Fruit fly (Drosophila melanogaster) whole organism, adult: ENCODE data around the gene Gpdh3.

Experiments used
- CG11617 ChIP-seq: fragments of 200-800 bp; sonication (Bioruptor generic); optimal IDR thresholded peaks from 2 replicates; lab custom pipeline; 2017; ENCODE audit warnings: mild to moderate bottlenecking, missing biosample characterization, missing genetic modification reagents, missing genetic modification characterization
- CG12768 ChIP-seq: fragments of 200-800 bp; sonication (Bioruptor generic); optimal IDR thresholded peaks from 2 replicates; lab custom pipeline; 2017; ENCODE audit warnings: missing biosample characterization, missing genetic modification characterization, mild to moderate bottlenecking, moderate library complexity, missing genetic modification reagents
- CG14711 ChIP-seq: fragments of 200-800 bp; sonication (Bioruptor generic); optimal IDR thresholded peaks from 2 replicates; lab custom pipeline; 2018; ENCODE audit warnings: missing biosample characterization, mild to moderate bottlenecking, missing genetic modification characterization, moderate library complexity
- CG1620 ChIP-seq: fragments of 200-800 bp; sonication (Bioruptor generic); optimal IDR thresholded peaks from 2 replicates; lab custom pipeline; 2016; ENCODE audit warnings: missing biosample characterization, missing genetic modification characterization
- CG33017 ChIP-seq: fragments of 200-800 bp; sonication (Bioruptor generic); optimal IDR thresholded peaks from 2 replicates; lab custom pipeline; 2018; ENCODE audit warnings: missing biosample characterization, mild to moderate bottlenecking, missing genetic modification characterization, moderate library complexity
- CG5204 ChIP-seq: fragments of 200-800 bp; sonication (Bioruptor generic); optimal IDR thresholded peaks from 2 replicates; lab custom pipeline; 2016; ENCODE audit warnings: missing biosample characterization, missing genetic modification characterization
- CG7045 ChIP-seq: fragments of 200-800 bp; sonication (Bioruptor generic); optimal IDR thresholded peaks from 2 replicates; lab custom pipeline; 2017; ENCODE audit warnings: missing biosample characterization, mild to moderate bottlenecking, missing genetic modification characterization
- CG7101 ChIP-seq: fragments of 200-800 bp; sonication (Bioruptor generic); optimal IDR thresholded peaks from 2 replicates; lab custom pipeline; 2018; ENCODE audit warnings: missing biosample characterization, mild to moderate bottlenecking, missing genetic modification characterization, moderate library complexity
- Clk ChIP-seq: fragments of 200-800 bp; sonication (Bioruptor generic); optimal IDR thresholded peaks from 2 replicates; lab custom pipeline; 2017; ENCODE audit warnings: missing biosample characterization, missing genetic modification characterization
- Crg-1 ChIP-seq: fragments of 200-800 bp; sonication (Bioruptor generic); optimal IDR thresholded peaks from 2 replicates; lab custom pipeline; 2016; ENCODE audit warnings: missing biosample characterization, missing genetic modification characterization
- Hr96 ChIP-seq: fragments of 200-800 bp; sonication (Bioruptor generic); optimal IDR thresholded peaks from 2 replicates; lab custom pipeline; 2016; ENCODE audit warnings: missing biosample characterization, missing genetic modification characterization
- Mnt ChIP-seq: fragments of 200-800 bp; sonication (Bioruptor generic); optimal IDR thresholded peaks from 2 replicates; lab custom pipeline; 2016; ENCODE audit warnings: missing biosample characterization, mild to moderate bottlenecking, missing genetic modification characterization
- bab1 ChIP-seq: fragments of 200-800 bp; sonication (Bioruptor generic); optimal IDR thresholded peaks from 3 replicates; lab custom pipeline; 2019; ENCODE audit warnings: missing biosample characterization, mild to moderate bottlenecking, missing genetic modification characterization, moderate library complexity
- cic ChIP-seq: fragments of 200-800 bp; sonication (Bioruptor generic); optimal IDR thresholded peaks from 2 replicates; lab custom pipeline; 2017; ENCODE audit warnings: missing biosample characterization, mild to moderate bottlenecking, missing genetic modification characterization, moderate library complexity
- cnc ChIP-seq, 2 experiments: fragments of >200 bp; optimal IDR thresholded peaks; 2 replicates each; lab custom pipeline; 2017
- kay ChIP-seq: fragments of 200-800 bp; sonication (Bioruptor generic); peaks from one replicate; lab custom pipeline; 2016; ENCODE audit warnings: missing biosample characterization, missing genetic modification characterization, borderline replicate concordance
- ovo ChIP-seq: fragments of 200-800 bp; sonication (Bioruptor generic); optimal IDR thresholded peaks from 2 replicates; lab custom pipeline; 2016; ENCODE audit warnings: missing biosample characterization, missing genetic modification characterization
- pad ChIP-seq: fragments of 200-800 bp; sonication (Bioruptor generic); optimal IDR thresholded peaks from 3 replicates; lab custom pipeline; 2017; ENCODE audit warnings: missing biosample characterization, missing genetic modification characterization, mild to moderate bottlenecking, moderate library complexity, missing genetic modification reagents
- tj ChIP-seq: fragments of 200-800 bp; sonication (Bioruptor generic); optimal IDR thresholded peaks from 3 replicates; lab custom pipeline; 2017; ENCODE audit warnings: missing biosample characterization, mild to moderate bottlenecking, missing genetic modification characterization, moderate library complexity
- toe ChIP-seq: fragments of 200-800 bp; sonication (Bioruptor generic); optimal IDR thresholded peaks from 2 replicates; lab custom pipeline; 2016; ENCODE audit warnings: missing biosample characterization, missing genetic modification characterization

Gene Gpdh3

DNA sequence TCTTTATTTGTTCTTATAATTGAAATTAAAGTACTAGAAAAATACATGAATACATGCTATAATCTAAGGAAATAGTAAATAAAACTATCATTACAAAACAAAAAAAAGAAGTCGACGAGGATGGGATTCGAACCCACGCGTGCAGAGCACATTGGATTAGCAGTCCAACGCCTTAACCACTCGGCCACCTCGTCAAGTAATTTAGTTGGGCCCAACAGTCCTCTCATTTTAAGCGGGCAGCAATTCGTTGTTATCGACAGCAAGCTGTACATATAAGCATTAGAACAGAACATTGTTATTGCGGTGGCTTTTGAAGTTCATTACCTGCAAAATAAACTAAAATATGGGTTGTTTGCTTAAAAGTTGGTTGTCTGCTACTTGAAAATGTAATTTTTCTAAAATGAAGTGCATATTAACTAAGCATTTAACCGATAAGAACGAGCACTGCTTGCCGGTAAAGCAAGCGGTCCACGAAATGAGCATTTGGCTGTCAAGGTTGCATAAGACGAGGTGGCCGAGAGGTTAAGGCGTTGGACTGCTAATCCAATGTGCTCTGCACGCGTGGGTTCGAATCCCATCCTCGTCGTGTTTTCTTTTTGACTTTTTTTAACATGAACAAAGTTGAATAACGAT is 15.3 kb downstream of the Gpdh3 start:
- TF ChIP-seq bab1 = peak; percentile 15
- TF ChIP-seq CG12768 (GFP tag; lab: Kevin White, UChicago) = no peak
- no peak for TF ChIP-seq CG5204 (GFP tag; lab: Kevin White, UChicago)
- no peak for TF ChIP-seq Hr96 (GFP tag; lab: Kevin White, UChicago)
- TF ChIP-seq pad (GFP tag; lab: Kevin White, UChicago) = no peak

DNA sequence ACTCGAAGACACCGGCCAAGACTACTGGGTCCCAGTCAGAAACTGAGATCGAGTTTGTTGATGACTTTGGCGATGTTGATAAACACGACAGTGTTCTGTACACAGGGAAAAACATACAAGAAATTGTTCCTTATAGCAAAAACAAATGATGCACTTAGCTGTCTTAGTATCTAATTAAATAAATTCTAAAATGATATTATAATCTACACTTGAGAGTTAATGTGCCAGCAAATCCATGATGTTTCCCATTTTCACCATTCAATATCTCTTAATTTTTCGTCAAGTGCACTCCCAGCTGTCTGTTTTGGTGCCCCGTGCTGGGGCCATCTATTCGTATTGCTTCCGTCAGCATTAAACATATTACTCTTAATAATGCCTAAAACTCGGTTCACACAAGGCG is 18.4 kb downstream of the Gpdh3 start:
- no peak for TF ChIP-seq CG14711 (tag; lab: Kevin White, UChicago)
- no peak for TF ChIP-seq cic
- no peak for TF ChIP-seq tj (GFP tag; lab: Kevin White, UChicago)
- no peak for TF ChIP-seq Mnt (GFP tag; lab: Kevin White, UChicago)
- no peak for TF ChIP-seq Hr96 (GFP tag; lab: Kevin White, UChicago)
- no peak for TF ChIP-seq kay (GFP tag; lab: Kevin White, UChicago)
- no peak for TF ChIP-seq Crg-1 (GFP tag; lab: Kevin White, UChicago)
- TF ChIP-seq CG12768 (GFP tag; lab: Kevin White, UChicago) = no peak
- no peak for TF ChIP-seq CG7101 (tag; lab: Kevin White, UChicago)
- TF ChIP-seq cnc (optimal IDR thresholded peaks at IDR 0.05; lab: Kevin White, UChicago) = no peak
- TF ChIP-seq ovo (GFP tag; lab: Kevin White, UChicago) = no peak
- no peak for TF ChIP-seq CG1620 (GFP tag; lab: Kevin White, UChicago)
- TF ChIP-seq bab1 = no peak
- TF ChIP-seq CG33017 (tag; lab: Kevin White, UChicago) = no peak
- no peak for TF ChIP-seq CG7045 (GFP tag; lab: Kevin White, UChicago)
- TF ChIP-seq CG11617 (GFP tag; lab: Kevin White, UChicago) = no peak
- TF ChIP-seq pad (GFP tag; lab: Kevin White, UChicago) = no peak
- TF ChIP-seq CG5204 (GFP tag; lab: Kevin White, UChicago) = no peak
- no peak for TF ChIP-seq toe (GFP tag; lab: Kevin White, UChicago)
- no peak for TF ChIP-seq Clk (GFP tag; lab: Kevin White, UChicago)

DNA sequence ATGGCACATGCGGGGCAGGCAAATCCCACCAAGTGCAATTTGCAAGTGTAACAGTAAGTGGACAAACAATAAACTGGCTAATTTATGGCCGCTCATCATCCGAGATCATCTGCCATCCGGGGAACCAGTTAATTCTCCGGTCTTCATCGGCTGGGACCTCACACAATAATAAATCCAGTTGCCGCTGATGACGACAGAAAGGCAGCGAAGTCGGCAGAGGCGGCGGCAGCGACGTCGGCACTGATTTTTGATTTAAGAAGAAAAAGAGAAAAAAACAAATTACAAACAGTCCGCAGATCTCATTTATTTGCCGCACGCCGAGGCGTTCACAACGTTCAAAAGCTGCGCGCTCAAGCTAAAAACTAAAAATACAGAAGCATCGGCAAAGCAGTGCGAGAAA is 20.5 kb downstream of the Gpdh3 start, which contains the start of gene CG13856:
Gene CG13856, plus strand, starts transcription at position 301 of the 400 bp plus-strand sequence.
- no peak for TF ChIP-seq pad (GFP tag; lab: Kevin White, UChicago)
- no peak for TF ChIP-seq CG7101 (tag; lab: Kevin White, UChicago)
- TF ChIP-seq tj (GFP tag; lab: Kevin White, UChicago) = no peak
- no peak for TF ChIP-seq bab1
- no peak for TF ChIP-seq CG5204 (GFP tag; lab: Kevin White, UChicago)
- TF ChIP-seq CG33017 (tag; lab: Kevin White, UChicago) = no peak

DNA sequence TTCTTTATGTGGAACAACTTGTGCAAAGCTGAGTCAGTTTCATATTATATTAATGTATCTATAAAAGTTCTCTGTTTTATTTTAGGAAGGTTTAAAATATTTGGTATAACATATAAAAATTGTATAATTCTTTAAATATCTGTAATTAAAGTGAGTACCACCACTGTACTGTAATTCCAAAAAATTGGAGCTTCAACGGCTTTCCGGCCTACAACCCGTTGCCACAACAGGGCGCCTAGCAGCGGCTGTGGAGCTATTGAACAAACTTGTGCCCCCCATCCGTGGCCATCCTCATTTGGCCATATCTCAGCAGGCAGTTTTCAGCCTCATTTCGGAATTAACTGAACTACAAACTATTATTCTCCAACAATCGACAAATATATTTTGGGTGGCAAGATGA is 23.8 kb downstream of the Gpdh3 start, which contains the start of gene CG13855:
Gene CG13855, plus strand, starts transcription at position 301 of the 400 bp plus-strand sequence.
- no peak for TF ChIP-seq Mnt (GFP tag; lab: Kevin White, UChicago)
- no peak for TF ChIP-seq ovo (GFP tag; lab: Kevin White, UChicago)
- no peak for TF ChIP-seq toe (GFP tag; lab: Kevin White, UChicago)
- TF ChIP-seq tj (GFP tag; lab: Kevin White, UChicago) = no peak
- no peak for TF ChIP-seq CG14711 (tag; lab: Kevin White, UChicago)
- no peak for TF ChIP-seq cnc (optimal IDR thresholded peaks at IDR 0.05; lab: Kevin White, UChicago)

DNA sequence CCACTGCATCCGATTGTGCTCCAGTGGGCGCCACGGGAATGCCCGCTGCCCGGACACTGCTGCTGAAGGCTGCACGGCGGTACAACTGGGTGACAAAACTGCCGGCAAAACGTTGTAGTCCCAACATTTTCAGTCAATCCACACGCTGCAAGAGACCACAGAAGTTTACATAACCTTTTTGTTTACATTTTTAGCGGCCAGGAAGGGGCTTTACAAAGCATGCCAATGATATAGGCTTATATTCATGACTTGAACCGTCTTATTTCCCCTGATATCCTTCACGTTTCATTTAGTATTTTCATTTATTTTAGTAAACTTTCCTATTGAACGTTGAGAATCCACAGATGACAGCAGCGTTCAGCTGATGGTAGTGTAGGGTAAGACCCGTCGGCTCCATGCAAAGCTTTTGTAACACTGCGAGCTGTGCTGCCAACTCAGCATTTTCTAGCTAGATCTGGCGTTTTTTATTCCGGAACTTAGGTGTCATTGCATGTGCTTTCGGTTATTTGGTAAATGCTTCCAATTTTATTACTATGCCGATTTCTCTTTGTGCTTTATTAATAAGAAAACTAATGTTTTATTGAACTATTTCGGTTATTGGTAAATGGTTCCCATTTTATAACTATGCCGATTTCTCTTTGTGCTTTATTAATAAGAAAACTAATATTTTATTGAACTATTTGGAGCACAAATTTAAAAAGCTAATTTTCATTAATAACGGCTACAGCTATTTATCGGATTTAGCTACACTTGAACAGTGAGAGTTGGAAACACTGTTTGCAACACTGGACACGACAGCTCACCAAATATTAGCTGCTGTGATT is 28.9 kb downstream of the Gpdh3 start, which contains the start of the genes CG13850 and lqfR:
Gene CG13850, minus strand, starts transcription at position 379 of the 824 bp plus-strand sequence.
Gene lqfR, plus strand, starts transcription at position 765 of the 824 bp plus-strand sequence.
- TF ChIP-seq toe (GFP tag; lab: Kevin White, UChicago) (peak; percentile 92), cnc (optimal IDR thresholded peaks at IDR 0.05; lab: Kevin White, UChicago) (no peak), Mnt (GFP tag; lab: Kevin White, UChicago) (peak; percentile 77), CG11617 (GFP tag; lab: Kevin White, UChicago) (peak; percentile 84), cic (peak; percentile 49), CG12768 (GFP tag; lab: Kevin White, UChicago) (peak; percentile 88), CG1620 (GFP tag; lab: Kevin White, UChicago) (peak; percentile 88), CG7101 (tag; lab: Kevin White, UChicago) (peak; percentile 81), CG33017 (tag; lab: Kevin White, UChicago) (peak; percentile 61), tj (GFP tag; lab: Kevin White, UChicago) (peak; percentile 57), Hr96 (GFP tag; lab: Kevin White, UChicago) (peak; percentile 84), CG7045 (GFP tag; lab: Kevin White, UChicago) (peak; percentile 69), CG5204 (GFP tag; lab: Kevin White, UChicago) (peak; percentile 85), ovo (GFP tag; lab: Kevin White, UChicago) (peak; percentile 80), Clk (GFP tag; lab: Kevin White, UChicago) (peak; percentile 73), pad (GFP tag; lab: Kevin White, UChicago) (peak; percentile 87), kay (GFP tag; lab: Kevin White, UChicago) (peak; percentile 95), bab1 (peak; percentile 25), CG14711 (tag; lab: Kevin White, UChicago) (peak; percentile 65), Crg-1 (GFP tag; lab: Kevin White, UChicago) (peak; percentile 89)
